Fruit fly (Drosophila melanogaster) whole organism, wandering third instar larva: Measurements from ENCODE around the gene CG34160.

ENCODE experiments used
- CG32264 ChIP-seq: fragments of 200-800 bp; sonication (Bioruptor generic); optimal IDR thresholded peaks from 2 replicates; lab custom pipeline; 2016; ENCODE audit warnings: missing biosample characterization, missing genetic modification characterization
- CG9705 ChIP-seq: fragments of 200-800 bp; sonication (Bioruptor generic); optimal IDR thresholded peaks from 2 replicates; lab custom pipeline; 2018; ENCODE audit warnings: missing biosample characterization, mild to moderate bottlenecking, missing genetic modification characterization
- CrebA ChIP-seq: fragments of 200-800 bp; sonication (Bioruptor generic); optimal IDR thresholded peaks from 2 replicates; lab custom pipeline; 2016; ENCODE audit warnings: missing biosample characterization, mild to moderate bottlenecking, missing genetic modification characterization, borderline replicate concordance
- Dfd ChIP-seq: fragments of >200 bp; optimal IDR thresholded peaks from 2 replicates; lab custom pipeline; 2017; ENCODE audit warnings: missing biosample characterization, missing genetic modification characterization
- Dif ChIP-seq: fragments of 200-275, 200-300 bp; sonication (Bioruptor generic); optimal IDR thresholded peaks from 2 replicates; lab custom pipeline; 2018; ENCODE audit warnings: missing biosample characterization, missing genetic modification characterization; ENCODE audit not compliant: partially characterized antibody
- GATAd ChIP-seq: sonication (Bioruptor generic); optimal IDR thresholded peaks from 2 replicates; lab custom pipeline; 2016; ENCODE audit warnings: missing biosample characterization, missing genetic modification characterization
- HLH106 ChIP-seq: fragments of 200-800 bp; optimal IDR thresholded peaks from 3 replicates; lab custom pipeline; 2019; ENCODE audit warnings: missing biosample characterization, mild to moderate bottlenecking, missing genetic modification characterization, moderate library complexity
- Hr83 ChIP-seq: fragments of 200-300 bp; sonication (Bioruptor generic); optimal IDR thresholded peaks from 2 replicates; lab custom pipeline; 2016; ENCODE audit warnings: missing biosample characterization, mild to moderate bottlenecking, missing genetic modification characterization, moderate library complexity; ENCODE audit not compliant: poor library complexity, severe bottlenecking
- Mio ChIP-seq: sonication (Bioruptor generic); optimal IDR thresholded peaks from 2 replicates; lab custom pipeline; 2016; ENCODE audit warnings: missing biosample characterization, missing genetic modification characterization
- Myc ChIP-seq: fragments of >200 bp; optimal IDR thresholded peaks from 2 replicates; lab custom pipeline; 2017
- N ChIP-seq: fragments of >200 bp; optimal IDR thresholded peaks from 2 replicates; lab custom pipeline; 2018; ENCODE audit warnings: missing biosample characterization, missing external identifiers, missing genetic modification characterization
- OdsH ChIP-seq: fragments of 200-800 bp; sonication (Bioruptor generic); optimal IDR thresholded peaks from 2 replicates; lab custom pipeline; 2016; ENCODE audit warnings: missing biosample characterization, mild to moderate bottlenecking, missing genetic modification characterization
- Rel ChIP-seq, 2 experiments: fragments of 200-800 bp; sonication (Bioruptor generic) in 1 of 2; optimal IDR thresholded peaks; 2 replicates in 1 of 2; 3 replicates in 1 of 2; lab custom pipeline; 2016 to 2019; ENCODE audit warnings: mild to moderate bottlenecking in 2 of 2, missing biosample characterization in 2 of 2, missing genetic modification characterization in 2 of 2, moderate library complexity in 1 of 2
- Sp1 ChIP-seq: fragments of 200-800 bp; sonication (Bioruptor generic); optimal IDR thresholded peaks from 3 replicates; lab custom pipeline; 2019; ENCODE audit warnings: missing biosample characterization, mild to moderate bottlenecking, missing genetic modification characterization, moderate library complexity
- Vsx2 ChIP-seq: fragments of 200-300, 225-300 bp; sonication (Bioruptor generic); optimal IDR thresholded peaks from 2 replicates; lab custom pipeline; 2018; ENCODE audit warnings: missing biosample characterization, missing genetic modification characterization; ENCODE audit not compliant: partially characterized antibody
- brk ChIP-seq: fragments of 200-800 bp; sonication (Bioruptor generic); optimal IDR thresholded peaks from 2 replicates; lab custom pipeline; 2016; ENCODE audit warnings: missing biosample characterization, mild to moderate bottlenecking, missing genetic modification characterization
- dl ChIP-seq, 2 experiments: fragments of 175-275, 200-275 bp in 1 of 2; fragments of 200-275 bp in 1 of 2; sonication (Bioruptor generic); optimal IDR thresholded peaks; lab custom pipeline; 2018; ENCODE audit warnings: mild to moderate bottlenecking in 2 of 2, missing biosample characterization in 2 of 2, missing genetic modification characterization in 2 of 2, moderate library complexity in 2 of 2; ENCODE audit not compliant: partially characterized antibody in 2 of 2, insufficient read depth in 1 of 2
- dsf ChIP-seq: sonication (Bioruptor generic); optimal IDR thresholded peaks from 2 replicates; lab custom pipeline; 2016; ENCODE audit warnings: missing biosample characterization, missing genetic modification characterization, borderline replicate concordance
- ey ChIP-seq: fragments of 200-800 bp; sonication (Bioruptor generic); optimal IDR thresholded peaks from 2 replicates; lab custom pipeline; 2016; ENCODE audit warnings: missing biosample characterization, missing genetic modification characterization
- foxo ChIP-seq, 2 experiments: fragments of 200-800 bp; sonication (Bioruptor generic); optimal IDR thresholded peaks; 2 replicates in 1 of 2; 3 replicates in 1 of 2; lab custom pipeline; 2016 to 2017; ENCODE audit warnings: missing biosample characterization in 2 of 2, missing genetic modification characterization in 2 of 2
- fru ChIP-seq: fragments of 200-800 bp; sonication (Bioruptor generic); optimal IDR thresholded peaks from 3 replicates; lab custom pipeline; 2016; ENCODE audit warnings: missing biosample characterization, mild to moderate bottlenecking, missing genetic modification characterization
- h ChIP-seq: fragments of 200-800 bp; sonication (Bioruptor generic); optimal IDR thresholded peaks from 3 replicates; lab custom pipeline; 2016; ENCODE audit warnings: missing biosample characterization, mild to moderate bottlenecking, missing genetic modification characterization
- jim ChIP-seq: fragments of 175-275, 200-325 bp; sonication (Bioruptor generic); optimal IDR thresholded peaks from 2 replicates; lab custom pipeline; 2016; ENCODE audit warnings: missing biosample characterization, mild to moderate bottlenecking, missing genetic modification characterization
- lola ChIP-seq: fragments of >200 bp; optimal IDR thresholded peaks from 2 replicates; lab custom pipeline; 2017; ENCODE audit warnings: missing biosample characterization, missing genetic modification characterization
- pan ChIP-seq: fragments of >200 bp; optimal IDR thresholded peaks from 2 replicates; lab custom pipeline; 2017
- psq ChIP-seq: fragments of 200-800 bp; sonication (Bioruptor generic); optimal IDR thresholded peaks from 3 replicates; lab custom pipeline; 2017; ENCODE audit warnings: missing biosample characterization, mild to moderate bottlenecking, missing genetic modification characterization, moderate library complexity
- rgr ChIP-seq: fragments of 200-800 bp; sonication (Bioruptor generic); optimal IDR thresholded peaks from 3 replicates; lab custom pipeline; 2016; ENCODE audit warnings: missing biosample characterization, mild to moderate bottlenecking, missing genetic modification characterization
- sage ChIP-seq: fragments of 200-800 bp; sonication (Bioruptor generic); optimal IDR thresholded peaks from 2 replicates; lab custom pipeline; 2016; ENCODE audit warnings: missing biosample characterization, mild to moderate bottlenecking, missing genetic modification characterization
- sv ChIP-seq: fragments of 200-800 bp; sonication (Bioruptor generic); optimal IDR thresholded peaks from 3 replicates; lab custom pipeline; 2016; ENCODE audit warnings: missing biosample characterization, missing genetic modification characterization
- usp ChIP-seq: fragments of >200 bp; optimal IDR thresholded peaks from 2 replicates; lab custom pipeline; 2017; ENCODE audit warnings: missing biosample characterization, missing genetic modification characterization
- woc ChIP-seq: sonication (Bioruptor generic); optimal IDR thresholded peaks from 2 replicates; lab custom pipeline; 2016; ENCODE audit warnings: missing biosample characterization, mild to moderate bottlenecking, missing genetic modification characterization

CG34160 gene

DNA sequence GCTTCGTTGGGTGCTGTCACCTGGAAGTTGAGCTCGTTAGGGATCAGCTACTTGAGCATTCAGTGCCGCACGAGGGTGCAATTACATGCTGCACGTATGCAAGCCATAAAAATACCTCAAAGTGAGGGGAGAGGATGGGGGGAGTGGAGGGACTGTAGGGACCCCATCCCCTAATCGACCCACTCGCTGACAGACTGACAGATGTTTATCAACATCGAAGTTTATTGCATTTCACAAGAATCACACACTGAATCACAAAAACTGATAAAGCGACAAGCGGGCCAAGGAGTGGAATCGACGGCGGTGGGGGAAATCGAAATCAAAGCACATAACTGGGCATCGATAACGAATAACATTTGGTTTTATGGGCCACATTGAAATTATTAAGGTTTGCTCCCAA is 24.9 kb upstream of the CG34160 start:
- no peak for TF ChIP-seq rgr (GFP tag; lab: Kevin White, UChicago)
- no peak for TF ChIP-seq CrebA (GFP tag; lab: Kevin White, UChicago)
- TF ChIP-seq Sp1 (GFP tag; lab: Kevin White, UChicago): no peak
- TF ChIP-seq Dfd (GFP tag; lab: Kevin White, UChicago): no peak
- TF ChIP-seq sage (GFP tag; lab: Kevin White, UChicago): no peak
- no peak for TF ChIP-seq psq (GFP tag; lab: Kevin White, UChicago)
- TF ChIP-seq CG9705 (GFP tag; lab: Kevin White, UChicago): no peak
- TF ChIP-seq sv (GFP tag; lab: Kevin White, UChicago): no peak
- no peak for TF ChIP-seq CG32264
- TF ChIP-seq Hr83 (GFP tag; lab: Kevin White, UChicago): no peak
- TF ChIP-seq pan (lab: Kevin White, UChicago): no peak
- TF ChIP-seq OdsH (GFP tag; lab: Kevin White, UChicago): no peak

DNA sequence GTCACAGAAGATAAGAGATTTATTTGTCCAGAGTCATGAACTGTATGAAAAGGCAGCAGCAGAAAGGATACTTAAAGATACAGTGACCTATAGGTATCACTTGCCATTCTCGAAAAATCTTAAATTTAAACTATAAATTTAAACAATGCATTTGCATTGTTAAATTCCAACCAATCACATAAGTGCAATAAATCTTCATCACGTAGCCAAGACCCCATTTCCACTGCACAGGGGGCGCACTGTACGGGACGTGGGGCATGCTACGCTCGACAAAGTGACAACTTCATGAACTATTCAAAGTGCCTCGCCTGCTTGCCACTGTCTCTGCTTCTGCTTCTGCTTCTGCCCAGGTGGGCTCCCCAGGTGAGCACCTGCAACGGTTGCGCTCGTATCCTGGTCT is 24.3 kb upstream of the CG34160 start:
- TF ChIP-seq Dfd (GFP tag; lab: Kevin White, UChicago): no peak
- no peak for TF ChIP-seq lola (GFP tag; lab: Kevin White, UChicago)
- TF ChIP-seq ey: no peak
- no peak for TF ChIP-seq CG32264
- TF ChIP-seq foxo (GFP tag; optimal IDR thresholded peaks at IDR 0.05; lab: Kevin White, UChicago): no peak
- no peak for TF ChIP-seq N
- no peak for TF ChIP-seq Rel (GFP tag; optimal IDR thresholded peaks at IDR 0.05; lab: Kevin White, UChicago)
- TF ChIP-seq Rel (tag; optimal IDR thresholded peaks at IDR 0.05; lab: Kevin White, UChicago): no peak
- TF ChIP-seq psq (GFP tag; lab: Kevin White, UChicago): no peak
- TF ChIP-seq Dif (GFP tag; lab: Kevin White, UChicago): no peak
- TF ChIP-seq Myc (lab: Kevin White, UChicago): no peak

DNA sequence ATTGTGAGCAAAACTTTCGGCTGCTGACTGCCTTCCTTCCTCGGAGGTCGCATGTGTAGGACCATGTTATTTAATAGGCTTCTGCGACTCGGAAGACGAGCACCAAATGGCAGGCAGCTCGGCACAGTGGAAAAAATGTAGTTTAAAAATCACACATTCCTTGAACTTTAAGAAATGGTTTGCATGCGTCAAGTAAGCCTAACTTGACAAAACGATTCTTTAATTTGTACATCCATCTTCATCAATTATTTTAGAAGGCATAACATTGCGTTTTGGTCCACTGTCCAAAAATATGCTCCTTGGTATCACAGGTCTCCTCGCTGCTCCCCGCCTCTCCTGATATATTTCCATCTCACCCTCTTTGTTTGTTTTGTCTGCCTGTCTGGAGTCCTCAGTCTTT is 13.9 kb upstream of the CG34160 start:
- TF ChIP-seq N (no peak), h (GFP tag; lab: Kevin White, UChicago) (peak; percentile 34), rgr (GFP tag; lab: Kevin White, UChicago) (peak; percentile 28), sv (GFP tag; lab: Kevin White, UChicago) (no peak), ey (peak; percentile 20), pan (lab: Kevin White, UChicago) (no peak), jim (GFP tag; lab: Kevin White, UChicago) (no peak), HLH106 (peak; percentile 2), CG9705 (GFP tag; lab: Kevin White, UChicago) (no peak), fru (GFP tag; lab: Kevin White, UChicago) (peak; percentile 47), foxo (GFP tag; optimal IDR thresholded peaks at IDR 0.05; lab: Kevin White, UChicago) (peak in 1 of 2 experiments; percentile 15), OdsH (GFP tag; lab: Kevin White, UChicago) (peak; percentile 10)
- TF ChIP-seq, all 38 proteins: peak for 7

- no peak for TF ChIP-seq Mio (GFP tag; lab: Kevin White, UChicago)
- no peak for TF ChIP-seq Dif (GFP tag; lab: Kevin White, UChicago)
- TF ChIP-seq usp (GFP tag; lab: Kevin White, UChicago): no peak
- no peak for TF ChIP-seq GATAd (GFP tag; lab: Kevin White, UChicago)
- no peak for TF ChIP-seq Dfd (GFP tag; lab: Kevin White, UChicago)
- no peak for TF ChIP-seq Rel (GFP tag; optimal IDR thresholded peaks at IDR 0.05; lab: Kevin White, UChicago)
- no peak for TF ChIP-seq Rel (tag; optimal IDR thresholded peaks at IDR 0.05; lab: Kevin White, UChicago)
- TF ChIP-seq foxo (GFP tag; optimal IDR thresholded peaks at IDR 0.05; lab: Kevin White, UChicago): no peak
- TF ChIP-seq Hr83 (GFP tag; lab: Kevin White, UChicago): no peak
- TF ChIP-seq brk (GFP tag; lab: Kevin White, UChicago): no peak
- no peak for TF ChIP-seq dsf (GFP tag; lab: Kevin White, UChicago)
- no peak for TF ChIP-seq dl (GFP tag; optimal IDR thresholded peaks at IDR 0.05; lab: Kevin White, UChicago; ENCODE audit: insufficient read depth in 1 of 2, partially characterized antibody in 2 of 2)
- no peak for TF ChIP-seq Vsx2 (GFP tag; lab: Kevin White, UChicago)
- TF ChIP-seq sv (GFP tag; lab: Kevin White, UChicago): no peak
- TF ChIP-seq sage (GFP tag; lab: Kevin White, UChicago): no peak
- TF ChIP-seq lola (GFP tag; lab: Kevin White, UChicago): no peak
- no peak for TF ChIP-seq woc (GFP tag; lab: Kevin White, UChicago)
- TF ChIP-seq OdsH (GFP tag; lab: Kevin White, UChicago): no peak
- no peak for TF ChIP-seq CG32264
Observed at dm6 chr2L:10566955-10567354, 12.6 kb upstream of the CG34160 start, which contains the start of gene CG6138. Gene CG6138 (plus strand): TSS chr2L:10567255.
